Worm (Caenorhabditis elegans) whole organism, L3 larva: Measurements from ENCODE around the gene W03D2.9.

ENCODE experiments used
- R02D3.7 ChIP-seq: fragments of 150-350 bp; optimal IDR thresholded peaks from 2 replicates; lab custom pipeline; 2014; ENCODE audit warnings: missing biosample characterization, missing genetic modification characterization
- ZK546.5 ChIP-seq: sonication (generic microtip); optimal IDR thresholded peaks from 2 replicates; lab custom pipeline; 2017; ENCODE audit warnings: missing biosample characterization, missing genetic modification characterization
- aly-2 ChIP-seq: fragments of 150-350 bp; optimal IDR thresholded peaks from 2 replicates; lab custom pipeline; 2014; ENCODE audit warnings: missing biosample characterization, missing genetic modification characterization
- ama-1 ChIP-seq: fragments of 150-350 bp; optimal IDR thresholded peaks from 2 replicates; lab custom pipeline; 2018
- ceh-28 ChIP-seq: fragments of 150-350 bp; optimal IDR thresholded peaks from 2 replicates; lab custom pipeline; 2014; ENCODE audit warnings: missing biosample characterization, missing genetic modification reagents, missing genetic modification characterization
- ceh-82 ChIP-seq: fragments of 150-350 bp; optimal IDR thresholded peaks from 2 replicates; lab custom pipeline; 2014; ENCODE audit warnings: missing biosample characterization, missing genetic modification characterization
- ceh-9 ChIP-seq: sonication (generic microtip); optimal IDR thresholded peaks from 2 replicates; lab custom pipeline; 2018; ENCODE audit warnings: missing biosample characterization, missing genetic modification characterization
- daf-12 ChIP-seq: fragments of 150-350 bp; optimal IDR thresholded peaks from 2 replicates; lab custom pipeline; 2014; ENCODE audit warnings: missing biosample characterization, missing genetic modification reagents, missing genetic modification characterization
- egl-5 ChIP-seq: fragments of 150-350 bp; optimal IDR thresholded peaks from 2 replicates; lab custom pipeline; 2017; ENCODE audit warnings: missing biosample characterization, missing genetic modification reagents, missing genetic modification characterization, inconsistent platforms
- elt-1 ChIP-seq: fragments of 150-350 bp; optimal IDR thresholded peaks from 2 replicates; lab custom pipeline; 2014; ENCODE audit warnings: missing biosample characterization, missing genetic modification characterization
- elt-2 ChIP-seq: sonication (generic microtip); optimal IDR thresholded peaks from 2 replicates; lab custom pipeline; 2016; ENCODE audit warnings: missing genetic modification reagents, mild to moderate bottlenecking, missing genetic modification characterization, missing compliant biosample characterization
- elt-3 ChIP-seq, 3 experiments: fragments of 150-350 bp in 1 of 3; sonication (generic microtip) in 2 of 3; optimal IDR thresholded peaks; 2 replicates in 2 of 3; 4 replicates in 1 of 3; lab custom pipeline; 2014 to 2017; ENCODE audit warnings: missing biosample characterization in 3 of 3, missing genetic modification characterization in 3 of 3
- fkh-10 ChIP-seq: sonication (generic microtip); optimal IDR thresholded peaks from 2 replicates; lab custom pipeline; 2017; ENCODE audit warnings: missing biosample characterization, missing genetic modification reagents, missing genetic modification characterization
- fkh-2 ChIP-seq: fragments of 150-350 bp; optimal IDR thresholded peaks from 2 replicates; lab custom pipeline; 2014; ENCODE audit warnings: missing biosample characterization, missing genetic modification reagents, missing genetic modification characterization
- hmg-11 ChIP-seq: sonication (generic microtip); optimal IDR thresholded peaks from 2 replicates; lab custom pipeline; 2016; ENCODE audit warnings: missing genetic modification characterization, missing compliant biosample characterization
- jun-1 ChIP-seq: fragments of 150-350 bp; optimal IDR thresholded peaks from 2 replicates; lab custom pipeline; 2014; ENCODE audit warnings: missing biosample characterization, missing genetic modification reagents, missing genetic modification characterization
- lin-15B ChIP-seq: fragments of 150-350 bp; optimal IDR thresholded peaks from 2 replicates; lab custom pipeline; 2014; ENCODE audit warnings: missing biosample characterization, missing genetic modification characterization
- lin-39 ChIP-seq: fragments of 150-350 bp; optimal IDR thresholded peaks from 2 replicates; lab custom pipeline; 2018; ENCODE audit warnings: missing biosample characterization, missing genetic modification reagents, missing genetic modification characterization
- nfya-1 ChIP-seq: sonication (generic microtip); optimal IDR thresholded peaks from 2 replicates; lab custom pipeline; 2017; ENCODE audit warnings: missing genetic modification characterization, mild to moderate bottlenecking, missing compliant biosample characterization, antibody characterized with exemption, moderate library complexity; ENCODE audit not compliant: insufficient read depth
- nhr-11 ChIP-seq: fragments of 150-350 bp; optimal IDR thresholded peaks from 2 replicates; lab custom pipeline; 2014; ENCODE audit warnings: missing biosample characterization, missing genetic modification characterization
- nhr-12 ChIP-seq: fragments of 150-350 bp; optimal IDR thresholded peaks from 2 replicates; lab custom pipeline; 2014; ENCODE audit warnings: missing biosample characterization, missing genetic modification characterization
- nhr-23 ChIP-seq: fragments of 150-350 bp; optimal IDR thresholded peaks from 2 replicates; lab custom pipeline; 2014; ENCODE audit warnings: missing biosample characterization, missing genetic modification reagents, missing genetic modification characterization
- nhr-237 ChIP-seq: fragments of 150-350 bp; optimal IDR thresholded peaks from 2 replicates; lab custom pipeline; 2014; ENCODE audit warnings: missing biosample characterization, missing genetic modification characterization
- nhr-25 ChIP-seq: sonication (generic microtip); optimal IDR thresholded peaks from 2 replicates; lab custom pipeline; 2017; ENCODE audit warnings: missing biosample characterization, missing genetic modification characterization
- nhr-28 ChIP-seq: fragments of 150-350 bp; optimal IDR thresholded peaks from 2 replicates; lab custom pipeline; 2014; ENCODE audit warnings: missing biosample characterization, missing genetic modification characterization
- nhr-43 ChIP-seq: sonication (generic microtip); optimal IDR thresholded peaks from 2 replicates; lab custom pipeline; 2016; ENCODE audit warnings: mild to moderate bottlenecking, missing genetic modification characterization, missing compliant biosample characterization; ENCODE audit not compliant: poor library complexity, severe bottlenecking
- nhr-76 ChIP-seq: fragments of 150-350 bp; sonication (generic microtip); optimal IDR thresholded peaks from 5 replicates; lab custom pipeline; 2014; ENCODE audit warnings: missing biosample characterization, missing genetic modification characterization
- nhr-77 ChIP-seq: fragments of 150-350 bp; optimal IDR thresholded peaks from 2 replicates; lab custom pipeline; 2014; ENCODE audit warnings: missing biosample characterization, missing genetic modification characterization
- pha-4 ChIP-seq: fragments of 150-350 bp; optimal IDR thresholded peaks from 2 replicates; lab custom pipeline; 2014; ENCODE audit warnings: missing biosample characterization, missing genetic modification reagents, missing genetic modification characterization
- pqm-1 ChIP-seq: fragments of 150-350 bp; optimal IDR thresholded peaks from 2 replicates; lab custom pipeline; 2017; ENCODE audit warnings: missing biosample characterization, missing genetic modification characterization, inconsistent platforms
- sea-2 ChIP-seq: fragments of 150-350 bp; sonication (generic microtip); optimal IDR thresholded peaks from 4 replicates; lab custom pipeline; 2014; ENCODE audit warnings: missing biosample characterization, missing genetic modification reagents, missing genetic modification characterization
- skn-1 ChIP-seq: fragments of 150-350 bp; optimal IDR thresholded peaks from 2 replicates; lab custom pipeline; 2014; ENCODE audit warnings: missing biosample characterization, missing genetic modification characterization
- snpc-4 ChIP-seq: fragments of 150-350 bp; optimal IDR thresholded peaks from 2 replicates; lab custom pipeline; 2014; ENCODE audit warnings: missing biosample characterization, missing genetic modification characterization
- tbx-2 ChIP-seq: sonication (generic microtip); optimal IDR thresholded peaks from 2 replicates; lab custom pipeline; 2016; ENCODE audit warnings: mild to moderate bottlenecking, missing genetic modification characterization, missing compliant biosample characterization
- unc-39 ChIP-seq: sonication (generic microtip); optimal IDR thresholded peaks from 4 replicates; lab custom pipeline; 2017; ENCODE audit warnings: missing biosample characterization, missing genetic modification characterization
- unc-62 ChIP-seq: fragments of 150-350 bp; sonication (generic microtip); optimal IDR thresholded peaks from 4 replicates; lab custom pipeline; 2014; ENCODE audit warnings: missing biosample characterization, missing genetic modification reagents, missing genetic modification characterization
- ztf-11 ChIP-seq: fragments of 150-350 bp; optimal IDR thresholded peaks from 2 replicates; lab custom pipeline; 2014; ENCODE audit warnings: missing biosample characterization, missing genetic modification characterization
- ztf-4 ChIP-seq: fragments of 150-350 bp; optimal IDR thresholded peaks from 2 replicates; lab custom pipeline; 2014; ENCODE audit warnings: missing biosample characterization, missing genetic modification characterization

W03D2.9 gene

ce11 chrIV:4034883-4035282, 39.6 kb downstream of the W03D2.9 start, which contains the start of gene hlh-30 (continued):
- TF ChIP-seq tbx-2 (tag; lab: Kevin White, UChicago): peak; percentile 29
- TF ChIP-seq sea-2 (GFP tag; lab: Kevin White, UChicago): no peak
- peak; percentile 54 for TF ChIP-seq hmg-11 (tag; lab: Kevin White, UChicago)
- TF ChIP-seq snpc-4 (tag; lab: Kevin White, UChicago): no peak
- TF ChIP-seq R02D3.7: no peak
- TF ChIP-seq, all 47 proteins: peak for 8

- TF ChIP-seq ceh-28 (tag; lab: Kevin White, UChicago): no peak
- no peak for TF ChIP-seq nhr-76 (tag; lab: Kevin White, UChicago)
- peak; percentile 55 for TF ChIP-seq fkh-2 (tag; lab: Kevin White, UChicago)
- TF ChIP-seq unc-39: no peak
- no peak for TF ChIP-seq nhr-43 (tag; lab: Kevin White, UChicago)
- TF ChIP-seq snpc-4 (tag; lab: Kevin White, UChicago): no peak
- TF ChIP-seq fkh-10 (GFP tag; lab: Kevin White, UChicago): no peak
- TF ChIP-seq elt-2 (tag; lab: Kevin White, UChicago): peak; percentile 19
- peak; percentile 72 for TF ChIP-seq pha-4
- TF ChIP-seq, all 47 proteins: peak for 3
Measured at ce11 chrIV:4033490-4033889, 41.0 kb downstream of the W03D2.9 start.

- no peak for TF ChIP-seq aly-2 (tag; lab: Kevin White, UChicago)
- TF ChIP-seq elt-3 (tag; optimal IDR thresholded peaks at IDR 0.05; lab: Kevin White, UChicago): peak in 2 of 3 experiments; percentile 57 to 87
- TF ChIP-seq fkh-10 (GFP tag; lab: Kevin White, UChicago): no peak
- TF ChIP-seq elt-2 (tag; lab: Kevin White, UChicago): peak; percentile 70
- TF ChIP-seq sea-2 (GFP tag; lab: Kevin White, UChicago): no peak
- no peak for TF ChIP-seq ceh-9 (tag; lab: Kevin White, UChicago)
Measured at ce11 chrIV:4032350-4032749, 42.2 kb downstream of the W03D2.9 start.

ce11 chrIV:4030917-4031599, 43.5 kb downstream of the W03D2.9 start:
- no peak for TF ChIP-seq aly-2 (tag; lab: Kevin White, UChicago)
- TF ChIP-seq nfya-1 (tag; lab: Kevin White, UChicago): no peak
- TF ChIP-seq tbx-2 (tag; lab: Kevin White, UChicago): no peak
- TF ChIP-seq nhr-23 (tag; lab: Kevin White, UChicago): peak; percentile 75
- TF ChIP-seq unc-62 (GFP tag; lab: Kevin White, UChicago): peak; percentile 48
- TF ChIP-seq nhr-43 (tag; lab: Kevin White, UChicago): peak; percentile 56
- no peak for TF ChIP-seq pqm-1 (tag; lab: Kevin White, UChicago)
- no peak for TF ChIP-seq elt-2 (tag; lab: Kevin White, UChicago)
- no peak for TF ChIP-seq ceh-28 (tag; lab: Kevin White, UChicago)
- TF ChIP-seq R02D3.7: peak; percentile 28
- no peak for TF ChIP-seq pha-4
- peak; percentile 84 for TF ChIP-seq nhr-25
- TF ChIP-seq elt-3 (tag; optimal IDR thresholded peaks at IDR 0.05; lab: Kevin White, UChicago): peak in 1 of 3 experiments; percentile 15
- TF ChIP-seq ceh-9 (tag; lab: Kevin White, UChicago): no peak
- no peak for TF ChIP-seq skn-1 (tag; lab: Kevin White, UChicago)
- no peak for TF ChIP-seq nhr-237 (tag; lab: Kevin White, UChicago)
- TF ChIP-seq lin-39: no peak
- TF ChIP-seq elt-1 (tag; lab: Kevin White, UChicago): peak; percentile 76
- TF ChIP-seq lin-15B (tag; lab: Kevin White, UChicago): peak; percentile 92
- no peak for TF ChIP-seq nhr-77 (tag; lab: Kevin White, UChicago)
- TF ChIP-seq, all 47 proteins: peak for 8

- TF ChIP-seq ztf-4 (tag; lab: Kevin White, UChicago): no peak
- peak; percentile 75 for TF ChIP-seq elt-2 (tag; lab: Kevin White, UChicago)
- TF ChIP-seq ceh-82 (tag; lab: Kevin White, UChicago): no peak
- TF ChIP-seq nhr-23 (tag; lab: Kevin White, UChicago): no peak
- TF ChIP-seq sea-2 (GFP tag; lab: Kevin White, UChicago): no peak
- no peak for TF ChIP-seq snpc-4 (tag; lab: Kevin White, UChicago)
- no peak for TF ChIP-seq ZK546.5 (tag; lab: Kevin White, UChicago)
- no peak for TF ChIP-seq nhr-11 (tag; lab: Kevin White, UChicago)
- TF ChIP-seq unc-62 (GFP tag; lab: Kevin White, UChicago): no peak
- peak; percentile 33 for TF ChIP-seq nhr-25
- no peak for TF ChIP-seq nhr-76 (tag; lab: Kevin White, UChicago)
- no peak for TF ChIP-seq nhr-12
- no peak for TF ChIP-seq fkh-2 (tag; lab: Kevin White, UChicago)
- no peak for TF ChIP-seq skn-1 (tag; lab: Kevin White, UChicago)
- TF ChIP-seq pqm-1 (tag; lab: Kevin White, UChicago): peak; percentile 41
- no peak for TF ChIP-seq ztf-11 (tag; lab: Kevin White, UChicago)
- TF ChIP-seq ama-1: peak; percentile 60
- TF ChIP-seq egl-5 (tag; lab: Kevin White, UChicago): no peak
- no peak for TF ChIP-seq daf-12 (tag; lab: Kevin White, UChicago)
- no peak for TF ChIP-seq hmg-11 (tag; lab: Kevin White, UChicago)
- no peak for TF ChIP-seq aly-2 (tag; lab: Kevin White, UChicago)
- no peak for TF ChIP-seq nfya-1 (tag; lab: Kevin White, UChicago)
- TF ChIP-seq lin-15B (tag; lab: Kevin White, UChicago): no peak
- peak; percentile 15 for TF ChIP-seq jun-1
- no peak for TF ChIP-seq ceh-28 (tag; lab: Kevin White, UChicago)
- no peak for TF ChIP-seq nhr-28 (tag; lab: Kevin White, UChicago)
Measured at ce11 chrIV:4029288-4029687, 45.2 kb downstream of the W03D2.9 start.
